Fruit fly (Drosophila melanogaster) whole organism, embryonic: ENCODE measurements around the gene tmod.

ENCODE experiments used
- ATbp ChIP-seq: fragments of 200-800 bp; sonication (Bioruptor generic); optimal IDR thresholded peaks from 2 replicates; lab custom pipeline; 2017; ENCODE audit warnings: missing biosample characterization, mild to moderate bottlenecking, missing genetic modification characterization, missing genetic modification reagents
- Ada2b ChIP-seq: fragments of 200-800 bp; sonication (Bioruptor generic); IDR thresholded peaks from 2 replicates; pipeline ENCODE4 v1.3.6; 2022; ENCODE audit warnings: missing biosample characterization, missing genetic modification characterization
- Bgb ChIP-seq: fragments of 200-800 bp; sonication (Bioruptor generic); IDR thresholded peaks from 2 replicates; pipeline ENCODE4 v1.3.6; 2022; ENCODE audit warnings: missing biosample characterization, missing genetic modification characterization; ENCODE audit not compliant: partially characterized antibody
- C15 ChIP-seq: fragments of 200-800 bp; sonication (Bioruptor generic); IDR thresholded peaks from 3 replicates; pipeline ENCODE4 v1.3.6; 2022; ENCODE audit warnings: missing biosample characterization, missing genetic modification characterization
- CG12299 ChIP-seq: fragments of 200-800 bp; sonication (Bioruptor generic); optimal IDR thresholded peaks from 2 replicates; lab custom pipeline; 2018; ENCODE audit warnings: missing biosample characterization, mild to moderate bottlenecking, missing genetic modification characterization
- CG12744 ChIP-seq: fragments of 200-800 bp; sonication (Bioruptor generic); optimal IDR thresholded peaks from 2 replicates; lab custom pipeline; 2016; ENCODE audit warnings: missing biosample characterization, missing genetic modification characterization
- CG12942 ChIP-seq: fragments of 200-800 bp; sonication (Bioruptor generic); optimal IDR thresholded peaks from 3 replicates; lab custom pipeline; 2016; ENCODE audit warnings: missing biosample characterization, missing genetic modification characterization
- CG14710 ChIP-seq: fragments of 200-800 bp; sonication (Bioruptor generic); optimal IDR thresholded peaks from 3 replicates; lab custom pipeline; 2019; ENCODE audit warnings: missing biosample characterization, mild to moderate bottlenecking, missing genetic modification characterization, moderate library complexity
- CG15073 ChIP-seq: fragments of 200-800 bp; sonication (Bioruptor generic); optimal IDR thresholded peaks from 2 replicates; lab custom pipeline; 2016; ENCODE audit warnings: missing biosample characterization, missing genetic modification characterization
- CG15479 ChIP-seq: fragments of 200-800 bp; sonication (Bioruptor generic); optimal IDR thresholded peaks from 3 replicates; lab custom pipeline; 2019; ENCODE audit warnings: missing biosample characterization, mild to moderate bottlenecking, missing genetic modification characterization, moderate library complexity
- CG1603 ChIP-seq: fragments of 200-800 bp; sonication (Bioruptor generic); optimal IDR thresholded peaks from 2 replicates; lab custom pipeline; 2019; ENCODE audit warnings: missing biosample characterization, mild to moderate bottlenecking, missing genetic modification characterization, moderate library complexity
- CG17612 ChIP-seq: fragments of 200-800 bp; sonication (Bioruptor generic); IDR thresholded peaks from 2 replicates; pipeline ENCODE4 v1.3.6; 2022; ENCODE audit warnings: missing biosample characterization, missing genetic modification characterization
- CG17912 ChIP-seq: fragments of 200-800 bp; sonication (Bioruptor generic); optimal IDR thresholded peaks from 2 replicates; lab custom pipeline; 2018; ENCODE audit warnings: missing biosample characterization, mild to moderate bottlenecking, missing genetic modification characterization
- CG1832 ChIP-seq: fragments of 200-800 bp; sonication (Bioruptor generic); optimal IDR thresholded peaks from 2 replicates; lab custom pipeline; 2017; ENCODE audit warnings: missing biosample characterization, mild to moderate bottlenecking, missing genetic modification characterization, inconsistent platforms
- CG18619 ChIP-seq: fragments of 200-800 bp; sonication (Bioruptor generic); optimal IDR thresholded peaks from 3 replicates; lab custom pipeline; 2017; ENCODE audit warnings: missing biosample characterization, mild to moderate bottlenecking, missing genetic modification characterization
- CG2120 ChIP-seq: fragments of 200-800 bp; sonication (Bioruptor generic); optimal IDR thresholded peaks from 3 replicates; lab custom pipeline; 2016; ENCODE audit warnings: missing biosample characterization, missing genetic modification characterization
- CG3847 ChIP-seq: fragments of 200-800 bp; sonication (Bioruptor generic); IDR thresholded peaks from 2 replicates; pipeline ENCODE4 v1.3.6; 2022; ENCODE audit warnings: missing biosample characterization, missing genetic modification characterization
- CG6254 ChIP-seq: fragments of 200-800 bp; sonication (Bioruptor generic); optimal IDR thresholded peaks from 3 replicates; lab custom pipeline; 2017; ENCODE audit warnings: mild to moderate bottlenecking, missing biosample characterization, missing genetic modification reagents, missing genetic modification characterization
- CG7745 ChIP-seq: fragments of 200-800 bp; sonication (Bioruptor generic); optimal IDR thresholded peaks from 2 replicates; lab custom pipeline; 2018; ENCODE audit warnings: missing biosample characterization, mild to moderate bottlenecking, missing genetic modification characterization, moderate library complexity
- CG9215 ChIP-seq: fragments of 200-800 bp; sonication (Bioruptor generic); IDR thresholded peaks from 2 replicates; pipeline ENCODE4 v1.3.6; 2022; ENCODE audit warnings: missing biosample characterization, missing genetic modification characterization
- CG9437 ChIP-seq: fragments of 200-800 bp; sonication (Bioruptor generic); optimal IDR thresholded peaks from 2 replicates; lab custom pipeline; 2018; ENCODE audit warnings: missing biosample characterization, mild to moderate bottlenecking, missing genetic modification characterization
- CG9727 ChIP-seq: fragments of 200-800 bp; sonication (Bioruptor generic); optimal IDR thresholded peaks from 3 replicates; lab custom pipeline; 2017; ENCODE audit warnings: missing biosample characterization, mild to moderate bottlenecking, missing genetic modification characterization
- CoRest ChIP-seq: fragments of 200-800 bp; sonication (Bioruptor generic); optimal IDR thresholded peaks from 3 replicates; lab custom pipeline; 2018; ENCODE audit warnings: missing biosample characterization, mild to moderate bottlenecking, missing genetic modification characterization, moderate library complexity
- D ChIP-seq, 2 experiments: fragments of 200-800 bp in 1 of 2; fragments of >200 bp in 1 of 2; sonication (Bioruptor generic) in 1 of 2; optimal IDR thresholded peaks; 2 replicates in 1 of 2; 3 replicates in 1 of 2; lab custom pipeline; 2017; ENCODE audit warnings: mild to moderate bottlenecking in 1 of 2, missing biosample characterization in 1 of 2, missing genetic modification characterization in 1 of 2, missing genetic modification reagents in 1 of 2
- Dbx ChIP-seq: fragments of 200-800 bp; sonication (Bioruptor generic); IDR thresholded peaks from 3 replicates; pipeline ENCODE4 v1.3.6; 2022; ENCODE audit warnings: missing biosample characterization, missing genetic modification characterization
- Eip74EF ChIP-seq, 2 experiments: fragments of 200-800 bp in 1 of 2; fragments of >200 bp in 1 of 2; sonication (Bioruptor generic) in 1 of 2; optimal IDR thresholded peaks; 2 replicates each; lab custom pipeline; 2017 to 2019; ENCODE audit warnings: missing biosample characterization in 2 of 2, missing genetic modification characterization in 2 of 2, mild to moderate bottlenecking in 1 of 2, moderate library complexity in 1 of 2
- Gug ChIP-seq: fragments of 200-800 bp; sonication (Bioruptor generic); IDR thresholded peaks from 4 replicates; pipeline ENCODE4 v1.3.6; 2022; ENCODE audit warnings: missing biosample characterization, missing genetic modification characterization
- Hr3 ChIP-seq: fragments of 200-800 bp; sonication (Bioruptor generic); optimal IDR thresholded peaks from 3 replicates; lab custom pipeline; 2016; ENCODE audit warnings: missing biosample characterization, missing genetic modification characterization
- Jarid2 ChIP-seq: fragments of 200-800 bp; sonication (Bioruptor generic); optimal IDR thresholded peaks from 3 replicates; lab custom pipeline; 2017; ENCODE audit warnings: mild to moderate bottlenecking, missing biosample characterization, missing genetic modification reagents, missing genetic modification characterization
- Kr ChIP-seq: fragments of 200-800 bp; sonication (Bioruptor generic); optimal IDR thresholded peaks from 2 replicates; lab custom pipeline; 2017; ENCODE audit warnings: missing biosample characterization, mild to moderate bottlenecking, missing genetic modification characterization
- NK7.1 ChIP-seq: fragments of 200-800 bp; sonication (Bioruptor generic); optimal IDR thresholded peaks from 3 replicates; lab custom pipeline; 2016; ENCODE audit warnings: missing biosample characterization, missing genetic modification characterization
- Xrp1 ChIP-seq: fragments of 200-800 bp; sonication (Bioruptor generic); IDR thresholded peaks from 2 replicates; pipeline ENCODE4 v1.3.6; 2022; ENCODE audit warnings: missing biosample characterization, missing genetic modification characterization
- ap ChIP-seq: fragments of 200-800 bp; sonication (Bioruptor generic); IDR thresholded peaks from 2 replicates; pipeline ENCODE4 v1.3.6; 2022; ENCODE audit warnings: missing biosample characterization, missing genetic modification characterization
- crp ChIP-seq, 2 experiments: fragments of 200-800 bp; sonication (Bioruptor generic); optimal IDR thresholded peaks; 2 replicates in 1 of 2; 3 replicates in 1 of 2; lab custom pipeline; 2017; ENCODE audit warnings: missing biosample characterization in 2 of 2, missing genetic modification characterization in 2 of 2, mild to moderate bottlenecking in 1 of 2, moderate library complexity in 1 of 2
- dan ChIP-seq: fragments of 200-800 bp; sonication (Bioruptor generic); IDR thresholded peaks from 2 replicates; pipeline ENCODE4 v1.3.6; 2022; ENCODE audit warnings: missing biosample characterization, missing genetic modification characterization
- dm ChIP-seq: fragments of 200-800 bp; sonication (Bioruptor generic); optimal IDR thresholded peaks from 3 replicates; lab custom pipeline; 2016; ENCODE audit warnings: missing biosample characterization, missing genetic modification characterization
- dysf ChIP-seq: fragments of 200-800 bp; sonication (Bioruptor generic); IDR thresholded peaks from 3 replicates; pipeline ENCODE4 v1.3.6; 2022; ENCODE audit warnings: missing biosample characterization, missing genetic modification characterization
- lov ChIP-seq, 2 experiments: fragments of 200-800 bp in 1 of 2; fragments of >200 bp in 1 of 2; sonication (Bioruptor generic) in 1 of 2; IDR thresholded peaks in 1 of 2; optimal IDR thresholded peaks in 1 of 2; 2 replicates in 1 of 2; 3 replicates in 1 of 2; pipeline versions ENCODE4 v1.3.6 to Lab custom; 2017 to 2022; ENCODE audit warnings: missing biosample characterization in 1 of 2, missing genetic modification characterization in 1 of 2
- mam ChIP-seq: fragments of 200-800 bp; sonication (Bioruptor generic); optimal IDR thresholded peaks from 3 replicates; lab custom pipeline; 2016; ENCODE audit warnings: missing biosample characterization, missing genetic modification characterization
- nerfin-1 ChIP-seq: fragments of 200-800 bp; sonication (Bioruptor generic); optimal IDR thresholded peaks from 3 replicates; lab custom pipeline; 2019; ENCODE audit warnings: missing biosample characterization, mild to moderate bottlenecking, missing genetic modification characterization, moderate library complexity
- nerfin-2 ChIP-seq: fragments of 200-800 bp; sonication (Bioruptor generic); IDR thresholded peaks from 2 replicates; pipeline ENCODE4 v1.3.6; 2022; ENCODE audit warnings: missing biosample characterization, missing genetic modification characterization; ENCODE audit not compliant: partially characterized antibody
- nmo ChIP-seq: fragments of 200-800 bp; sonication (Bioruptor generic); optimal IDR thresholded peaks from 2 replicates; lab custom pipeline; 2018; ENCODE audit warnings: missing biosample characterization, mild to moderate bottlenecking, missing genetic modification characterization, moderate library complexity
- pita ChIP-seq: fragments of 200-800 bp; sonication (Bioruptor generic); optimal IDR thresholded peaks from 2 replicates; lab custom pipeline; 2017; ENCODE audit warnings: missing biosample characterization, mild to moderate bottlenecking, missing genetic modification characterization
- ro ChIP-seq: fragments of 200-800 bp; sonication (Bioruptor generic); IDR thresholded peaks from 2 replicates; pipeline ENCODE4 v1.3.6; 2022; ENCODE audit warnings: missing biosample characterization, missing genetic modification characterization
- sens-2 ChIP-seq: fragments of 200-800 bp; sonication (Bioruptor generic); IDR thresholded peaks from 2 replicates; pipeline ENCODE4 v1.3.6; 2022; ENCODE audit warnings: missing biosample characterization, missing genetic modification characterization
- seq ChIP-seq: fragments of 200-800 bp; sonication (Bioruptor generic); IDR thresholded peaks from 2 replicates; pipeline ENCODE4 v1.3.6; 2022; ENCODE audit warnings: missing biosample characterization, missing genetic modification characterization
- tx ChIP-seq: fragments of 200-800 bp; sonication (Bioruptor generic); optimal IDR thresholded peaks from 2 replicates; lab custom pipeline; 2016; ENCODE audit warnings: missing biosample characterization, missing genetic modification characterization

tmod gene

dm6 chr3R:30600154-30601009 is 68.0 kb downstream of the tmod start (continued):
- peak; percentile 79 for TF ChIP-seq Gug (GFP tag; lab: Robert Waterston, UW)
- TF ChIP-seq Dbx (GFP tag; lab: Robert Waterston, UW), result peak; percentile 92
- TF ChIP-seq Jarid2 (GFP tag; lab: Kevin White, UChicago), result peak; percentile 58
- peak; percentile 73 for TF ChIP-seq ro (GFP tag; lab: Robert Waterston, UW)
- peak; percentile 6 to 85 for TF ChIP-seq crp (GFP tag; optimal IDR thresholded peaks at IDR 0.05; lab: Kevin White, UChicago)
- TF ChIP-seq CG17612 (GFP tag; lab: Robert Waterston, UW), result peak; percentile 83
- peak; percentile 76 for TF ChIP-seq nerfin-1 (tag; lab: Kevin White, UChicago)
- no peak for TF ChIP-seq CG1832 (GFP tag; lab: Kevin White, UChicago)
- TF ChIP-seq dm (GFP tag; lab: Kevin White, UChicago), result peak; percentile 76
- no peak for TF ChIP-seq Kr (GFP tag; lab: Kevin White, UChicago)
- TF ChIP-seq CG6254 (GFP tag; lab: Kevin White, UChicago), result peak; percentile 88
- peak; percentile 85 for TF ChIP-seq CG9437 (GFP tag; lab: Kevin White, UChicago)
- TF ChIP-seq Hr3, result peak; percentile 86
- TF ChIP-seq dysf (GFP tag; lab: Robert Waterston, UW), result peak; percentile 92
- peak; percentile 95 for TF ChIP-seq Xrp1 (GFP tag; lab: Robert Waterston, UW)
- no peak for TF ChIP-seq CG7745 (tag; lab: Kevin White, UChicago)
- no peak for TF ChIP-seq CG15073 (GFP tag; lab: Kevin White, UChicago)
- TF ChIP-seq CG2120, result peak; percentile 94
- no peak for TF ChIP-seq D (optimal IDR thresholded peaks at IDR 0.05; lab: Kevin White, UChicago)
- TF ChIP-seq D (GFP tag; optimal IDR thresholded peaks at IDR 0.05; lab: Kevin White, UChicago), result peak; percentile 88
- peak; percentile 82 for TF ChIP-seq CG12942 (GFP tag; lab: Kevin White, UChicago)
- no peak for TF ChIP-seq pita (GFP tag; lab: Kevin White, UChicago)
- peak; percentile 93 for TF ChIP-seq ATbp (GFP tag; lab: Kevin White, UChicago)
- peak; percentile 93 for TF ChIP-seq seq (GFP tag; lab: Robert Waterston, UW)
- TF ChIP-seq C15, result peak; percentile 89
- no peak for TF ChIP-seq nerfin-2
- TF ChIP-seq CG9727 (GFP tag; lab: Kevin White, UChicago), result peak; percentile 92
- peak; percentile 93 for TF ChIP-seq Ada2b (GFP tag; lab: Robert Waterston, UW)
- peak; percentile 84 for TF ChIP-seq tx (GFP tag; lab: Kevin White, UChicago)
- peak; percentile 76 for TF ChIP-seq CG9215
- peak; percentile 92 for TF ChIP-seq ap (GFP tag; lab: Robert Waterston, UW)
- peak in 1 of 2 experiments; percentile 90 for TF ChIP-seq Eip74EF (GFP tag; optimal IDR thresholded peaks at IDR 0.05; lab: Kevin White, UChicago)
- peak; percentile 81 for TF ChIP-seq CG14710 (tag; lab: Kevin White, UChicago)
- peak; percentile 87 for TF ChIP-seq mam (GFP tag; lab: Kevin White, UChicago)
- TF ChIP-seq CG17912 (GFP tag; lab: Kevin White, UChicago), result peak; percentile 36
- peak; percentile 88 for TF ChIP-seq CG12299 (tag; lab: Kevin White, UChicago)
- TF ChIP-seq dan (GFP tag; lab: Robert Waterston, UW), result no peak
- peak; percentile 91 for TF ChIP-seq sens-2
- no peak for TF ChIP-seq lov (optimal IDR thresholded peaks at IDR 0.05; lab: Kevin White, UChicago)
- TF ChIP-seq lov (GFP tag; IDR thresholded peaks at IDR 0.05; lab: Robert Waterston, UW), result peak; percentile 96
- peak; percentile 89 for TF ChIP-seq CG12744
- peak; percentile 90 for TF ChIP-seq CG3847 (GFP tag; lab: Robert Waterston, UW)
- TF ChIP-seq CG1603, result peak; percentile 90
- TF ChIP-seq NK7.1 (GFP tag; lab: Kevin White, UChicago), result peak; percentile 85
- TF ChIP-seq Bgb (GFP tag; lab: Robert Waterston, UW), result no peak
- TF ChIP-seq CG18619, result peak; percentile 81
- TF ChIP-seq nmo (GFP tag; lab: Kevin White, UChicago), result peak; percentile 92
- peak; percentile 88 for TF ChIP-seq CoRest (tag; lab: Kevin White, UChicago)
- TF ChIP-seq CG15479, result no peak
